Fruit fly (Drosophila melanogaster): Measurements from ENCODE around the gene CG15628.
A peak's percentile ranks its signal among the peaks of the same experiment; 100 is the strongest.

The CG15628 gene

dm6 chr2L:4837772-4838397, 16.3 kb downstream of the CG15628 start, which contains the start of the genes tank and CG12194 (continued):
- TF ChIP-seq al (GFP tag; IDR thresholded peaks at IDR 0.05) (peak; percentile 98), NC2α (GFP tag; optimal IDR thresholded peaks at IDR 0.05) (peak; percentile 98), B-H1 (GFP tag; IDR thresholded peaks at IDR 0.05) (peak; percentile 99), Bteb2 (GFP tag; optimal IDR thresholded peaks at IDR 0.05) (peak; percentile 99), Med (GFP tag) (peak; percentile 100), lbe (GFP tag; optimal IDR thresholded peaks at IDR 0.05) (peak; percentile 95), cato (GFP tag; optimal IDR thresholded peaks at IDR 0.05; ENCODE audit: borderline replicate concordance) (peak; percentile 99), CG18619 (GFP tag; optimal IDR thresholded peaks at IDR 0.05) (peak; percentile 99), CG6854 (GFP tag; optimal IDR thresholded peaks at IDR 0.05) (peak; percentile 97), phol (tag; optimal IDR thresholded peaks at IDR 0.05) (peak; percentile 98), dpn (GFP tag; optimal IDR thresholded peaks at IDR 0.05) (peak; percentile 99), Taf1 (GFP tag; IDR thresholded peaks at IDR 0.05) (peak; percentile 97), B-H2 (GFP tag; optimal IDR thresholded peaks at IDR 0.05) (peak; percentile 77), Hmx (GFP tag; optimal IDR thresholded peaks at IDR 0.05) (peak; percentile 92), ranshi (GFP tag; IDR thresholded peaks at IDR 0.05) (peak; percentile 99), dan (GFP tag; IDR thresholded peaks at IDR 0.05) (peak; percentile 97), Awh (GFP tag; IDR thresholded peaks at IDR 0.05) (peak; percentile 99), pho (GFP tag; optimal IDR thresholded peaks at IDR 0.05) (peak; percentile 99), CG2678 (tag; optimal IDR thresholded peaks at IDR 0.05) (peak; percentile 98), tio (GFP tag; optimal IDR thresholded peaks at IDR 0.05) (peak; percentile 99), PHDP (tag; optimal IDR thresholded peaks at IDR 0.05) (peak; percentile 99), ab (GFP tag; optimal IDR thresholded peaks at IDR 0.05) (peak; percentile 98), ash1 (GFP tag; optimal IDR thresholded peaks at IDR 0.05) (peak; percentile 94), CG6689 (GFP tag; IDR thresholded peaks at IDR 0.05) (peak; percentile 99), CG15514 (GFP tag; optimal IDR thresholded peaks at IDR 0.05) (peak; percentile 95), Dbx (GFP tag; IDR thresholded peaks at IDR 0.05) (peak; percentile 98), CG11696 (GFP tag; IDR thresholded peaks at IDR 0.05) (peak; percentile 97), pan (optimal IDR thresholded peaks at IDR 0.05) (no peak), pan (GFP tag; optimal IDR thresholded peaks at IDR 0.05 in 1 of 2, IDR thresholded peaks at IDR 0.05 in 1 of 2) (peak in 1 of 2 experiments; percentile 100), pita (GFP tag; optimal IDR thresholded peaks at IDR 0.05) (no peak), CG4707 (GFP tag; optimal IDR thresholded peaks at IDR 0.05) (peak; percentile 96), knrl (GFP tag; IDR thresholded peaks at IDR 0.05; ENCODE audit: partially characterized antibody) (peak; percentile 84), nerfin-1 (tag; optimal IDR thresholded peaks at IDR 0.05) (peak; percentile 91), CG15269 (tag; optimal IDR thresholded peaks at IDR 0.05) (peak; percentile 98), CG12236 (GFP tag; optimal IDR thresholded peaks at IDR 0.05) (peak; percentile 99), sima (GFP tag; optimal IDR thresholded peaks at IDR 0.05) (peak; percentile 96), CG3281 (GFP tag; optimal IDR thresholded peaks at IDR 0.05) (peak; percentile 98), bbx (GFP tag; IDR thresholded peaks at IDR 0.05; ENCODE audit: partially characterized antibody) (peak; percentile 73), CG9876 (GFP tag; optimal IDR thresholded peaks at IDR 0.05) (peak; percentile 98), CG13894 (tag; optimal IDR thresholded peaks at IDR 0.05) (peak; percentile 84), zen2 (GFP tag; IDR thresholded peaks at IDR 0.05; ENCODE audit: partially characterized antibody) (peak; percentile 62; the same call in 2 of the 3 replicates), CG8924 (tag; optimal IDR thresholded peaks at IDR 0.05) (peak; percentile 98), Blimp-1 (GFP tag; optimal IDR thresholded peaks at IDR 0.05) (peak; percentile 97), Adf1 (GFP tag; IDR thresholded peaks at IDR 0.05) (peak; percentile 86), ssp (GFP tag; IDR thresholded peaks at IDR 0.05) (peak; percentile 95), z (GFP tag; IDR thresholded peaks at IDR 0.05) (peak; percentile 86), CG17802 (tag; optimal IDR thresholded peaks at IDR 0.05) (peak; percentile 95), CG11723 (GFP tag; optimal IDR thresholded peaks at IDR 0.05) (peak; percentile 98), bab2 (GFP tag; optimal IDR thresholded peaks at IDR 0.05) (peak; percentile 99), Meics (GFP tag; optimal IDR thresholded peaks at IDR 0.05) (peak; percentile 99)
